Worm (Caenorhabditis elegans) whole organism, young adult: ENCODE measurements around the gene Y7A9D.1.

Experiments
- B0336.3 ChIP-seq: fragments of 200-800 bp; sonication (Bioruptor generic); IDR thresholded peaks from 2 replicates; pipeline ENCODE4 v1.3.6; 2022; ENCODE audit warnings: missing genetic modification characterization, missing compliant biosample characterization
- C06A6.2 ChIP-seq: fragments of 200-800 bp; sonication (Bioruptor generic); conservative IDR thresholded peaks from 2 replicates; pipeline ENCODE4 v1.3.6; 2022; ENCODE audit warnings: missing genetic modification characterization, missing compliant biosample characterization
- F37B4.10 ChIP-seq: fragments of 200-800 bp; sonication (Bioruptor generic); IDR thresholded peaks from 2 replicates; pipeline ENCODE4 v1.3.6; 2022; ENCODE audit warnings: missing genetic modification characterization, missing compliant biosample characterization
- F52B5.7 ChIP-seq: sonication (generic microtip); optimal IDR thresholded peaks from 2 replicates; lab custom pipeline; 2016; ENCODE audit warnings: mild to moderate bottlenecking, missing genetic modification characterization, missing compliant biosample characterization
- F57A8.1 ChIP-seq: fragments of 200-800 bp; sonication (Bioruptor generic); optimal IDR thresholded peaks from 2 replicates; lab custom pipeline; 2018; ENCODE audit warnings: mild to moderate bottlenecking, missing genetic modification characterization, moderate library complexity, missing compliant biosample characterization
- Y56A3A.18 ChIP-seq: fragments of 200-800 bp; sonication (Bioruptor generic); IDR thresholded peaks from 2 replicates; pipeline ENCODE4 v1.3.6; 2022; ENCODE audit warnings: missing genetic modification reagents, missing genetic modification characterization, missing compliant biosample characterization
- Y67H2A.10 ChIP-seq: fragments of 200-800 bp; sonication (Bioruptor generic); conservative IDR thresholded peaks from 2 replicates; pipeline ENCODE4 v1.3.6; 2022; ENCODE audit warnings: missing genetic modification reagents, missing genetic modification characterization, missing compliant biosample characterization
- Y79H2A.3 ChIP-seq: fragments of 200-800 bp; sonication (Bioruptor generic); conservative IDR thresholded peaks from 2 replicates; pipeline ENCODE4 v1.3.6; 2022; ENCODE audit warnings: missing genetic modification reagents, missing genetic modification characterization, missing compliant biosample characterization
- ZK185.1 ChIP-seq: sonication (generic microtip); optimal IDR thresholded peaks from 2 replicates; lab custom pipeline; 2016; ENCODE audit warnings: mild to moderate bottlenecking, missing genetic modification characterization, missing compliant biosample characterization; ENCODE audit not compliant: poor library complexity, severe bottlenecking
- attf-3 ChIP-seq: fragments of 200-800 bp; sonication (Bioruptor generic); conservative IDR thresholded peaks from 2 replicates; pipeline ENCODE4 v1.3.6; 2022; ENCODE audit warnings: missing genetic modification reagents, missing genetic modification characterization, missing compliant biosample characterization
- attf-5 ChIP-seq: fragments of 200-800 bp; sonication (Bioruptor generic); optimal IDR thresholded peaks from 2 replicates; lab custom pipeline; 2018; ENCODE audit warnings: mild to moderate bottlenecking, missing genetic modification characterization, missing compliant biosample characterization
- bed-1 ChIP-seq: fragments of 200-800 bp; sonication (Bioruptor generic); IDR thresholded peaks from 2 replicates; pipeline ENCODE4 v1.3.6; 2022; ENCODE audit warnings: missing genetic modification reagents, missing genetic modification characterization, missing compliant biosample characterization
- cebp-2 ChIP-seq: fragments of 200-800 bp; sonication (Bioruptor generic); IDR thresholded peaks from 2 replicates; pipeline ENCODE4 v1.3.6; 2022; ENCODE audit warnings: missing genetic modification characterization, missing compliant biosample characterization
- ceh-100 ChIP-seq: fragments of 200-800 bp; sonication (Bioruptor generic); IDR thresholded peaks from 2 replicates; pipeline ENCODE4 v1.3.6; 2022; ENCODE audit warnings: missing genetic modification reagents, missing genetic modification characterization, missing compliant biosample characterization
- ceh-27 ChIP-seq: fragments of 200-800 bp; sonication (Bioruptor generic); optimal IDR thresholded peaks from 2 replicates; lab custom pipeline; 2018; ENCODE audit warnings: mild to moderate bottlenecking, missing genetic modification characterization, moderate library complexity, missing compliant biosample characterization
- ceh-40 ChIP-seq: fragments of 200-800 bp; sonication (Bioruptor generic); IDR thresholded peaks from 2 replicates; pipeline ENCODE4 v1.3.6; 2022; ENCODE audit warnings: missing genetic modification characterization, missing compliant biosample characterization
- dox-1 ChIP-seq: fragments of 200-800 bp; sonication (Bioruptor generic); IDR thresholded peaks from 2 replicates; pipeline ENCODE4 v1.3.6; 2022; ENCODE audit warnings: missing genetic modification reagents, missing genetic modification characterization, missing compliant biosample characterization
- efl-1 ChIP-seq: fragments of 150-350 bp; optimal IDR thresholded peaks from 2 replicates; lab custom pipeline; 2014; ENCODE audit warnings: missing biosample characterization, missing genetic modification reagents, missing genetic modification characterization
- egl-18 ChIP-seq: fragments of 200-800 bp; sonication (Bioruptor generic); IDR thresholded peaks from 2 replicates; pipeline ENCODE4 v1.3.6; 2022; ENCODE audit warnings: missing genetic modification reagents, missing genetic modification characterization, missing compliant biosample characterization
- egl-44 ChIP-seq: fragments of 200-800 bp; sonication (Bioruptor generic); IDR thresholded peaks from 2 replicates; pipeline ENCODE4 v1.3.6; 2022; ENCODE audit warnings: missing genetic modification reagents, missing genetic modification characterization, missing compliant biosample characterization
- ekl-4 ChIP-seq: fragments of 200-800 bp; sonication (Bioruptor generic); IDR thresholded peaks from 2 replicates; pipeline ENCODE4 v1.3.6; 2022; ENCODE audit warnings: missing genetic modification reagents, missing genetic modification characterization, missing compliant biosample characterization
- gei-17 ChIP-seq: fragments of 200-800 bp; sonication (Bioruptor generic); optimal IDR thresholded peaks from 2 replicates; lab custom pipeline; 2018; ENCODE audit warnings: mild to moderate bottlenecking, missing genetic modification characterization, missing compliant biosample characterization
- him-1 ChIP-seq: sonication (generic microtip); optimal IDR thresholded peaks from 2 replicates; lab custom pipeline; 2016; ENCODE audit warnings: missing genotype, missing genetic modification reagents, missing genetic modification characterization, missing compliant biosample characterization
- hlh-26 ChIP-seq: fragments of 200-800 bp; sonication (Bioruptor generic); conservative IDR thresholded peaks from 2 replicates; pipeline ENCODE4 v1.3.6; 2022; ENCODE audit warnings: missing genetic modification reagents, missing genetic modification characterization, missing compliant biosample characterization
- hmg-1.2 ChIP-seq: fragments of 200-800 bp; sonication (Bioruptor generic); IDR thresholded peaks from 2 replicates; pipeline ENCODE4 v1.3.6; 2022; ENCODE audit warnings: missing genetic modification reagents, missing genetic modification characterization, missing compliant biosample characterization
- lin-26 ChIP-seq: fragments of 200-800 bp; sonication (Bioruptor generic); IDR thresholded peaks from 2 replicates; pipeline ENCODE4 v1.3.6; 2022; ENCODE audit warnings: missing genetic modification reagents, missing genetic modification characterization, missing compliant biosample characterization
- lin-40 ChIP-seq: sonication (generic microtip); optimal IDR thresholded peaks from 2 replicates; lab custom pipeline; 2016; ENCODE audit warnings: missing genetic modification characterization, mild to moderate bottlenecking, missing compliant biosample characterization, missing genotype, missing genetic modification reagents
- lir-1 ChIP-seq: fragments of 200-800 bp; sonication (Bioruptor generic); conservative IDR thresholded peaks from 2 replicates; pipeline ENCODE4 v1.3.6; 2022; ENCODE audit warnings: missing genetic modification reagents, missing genetic modification characterization, missing compliant biosample characterization
- lsy-27 ChIP-seq: sonication (generic microtip); optimal IDR thresholded peaks from 2 replicates; lab custom pipeline; 2017; ENCODE audit warnings: missing genetic modification characterization, mild to moderate bottlenecking, missing compliant biosample characterization, antibody characterized with exemption, missing genotype, borderline replicate concordance; ENCODE audit not compliant: insufficient read depth
- madf-10 ChIP-seq: sonication (generic microtip); optimal IDR thresholded peaks from 2 replicates; lab custom pipeline; 2016; ENCODE audit warnings: mild to moderate bottlenecking, missing genetic modification characterization, missing compliant biosample characterization
- mel-28 ChIP-seq: sonication (generic microtip); optimal IDR thresholded peaks from 2 replicates; lab custom pipeline; 2016; ENCODE audit warnings: borderline replicate concordance, mild to moderate bottlenecking, missing genetic modification characterization, missing compliant biosample characterization
- mes-4 ChIP-seq: sonication (generic microtip); optimal IDR thresholded peaks from 2 replicates; lab custom pipeline; 2016; ENCODE audit warnings: missing genotype, missing genetic modification characterization, missing compliant biosample characterization
- nfya-1 ChIP-seq: sonication (generic microtip); optimal IDR thresholded peaks from 2 replicates; lab custom pipeline; 2017; ENCODE audit warnings: antibody characterized with exemption, missing compliant biosample characterization, missing genetic modification characterization, borderline replicate concordance; ENCODE audit not compliant: insufficient read depth
- nhr-27 ChIP-seq: fragments of 200-800 bp; sonication (Bioruptor generic); optimal IDR thresholded peaks from 2 replicates; lab custom pipeline; 2018; ENCODE audit warnings: mild to moderate bottlenecking, missing genetic modification characterization, moderate library complexity, missing compliant biosample characterization
- nhr-90 ChIP-seq: sonication (generic microtip); optimal IDR thresholded peaks from 2 replicates; lab custom pipeline; 2016; ENCODE audit warnings: missing genotype, mild to moderate bottlenecking, missing genetic modification characterization, missing compliant biosample characterization
- pha-4 ChIP-seq: fragments of 150-350 bp; sonication (generic microtip); optimal IDR thresholded peaks from 2 replicates; lab custom pipeline; 2014; ENCODE audit warnings: missing biosample characterization, missing genetic modification reagents, missing genetic modification characterization
- repo-1 ChIP-seq: sonication (generic microtip); optimal IDR thresholded peaks from 2 replicates; lab custom pipeline; 2017; ENCODE audit warnings: mild to moderate bottlenecking, missing genetic modification characterization, missing compliant biosample characterization
- snpc-1.1 ChIP-seq: sonication (generic microtip); optimal IDR thresholded peaks from 2 replicates; lab custom pipeline; 2017; ENCODE audit warnings: missing genetic modification characterization, mild to moderate bottlenecking, missing compliant biosample characterization, antibody characterized with exemption, moderate library complexity, missing genotype, missing genetic modification reagents; ENCODE audit not compliant: insufficient read depth
- somi-1 ChIP-seq: fragments of 200-800 bp; sonication (Bioruptor generic); optimal IDR thresholded peaks from 2 replicates; lab custom pipeline; 2018; ENCODE audit warnings: mild to moderate bottlenecking, missing genetic modification characterization, missing compliant biosample characterization
- unc-130 ChIP-seq: sonication (generic microtip); optimal IDR thresholded peaks from 2 replicates; lab custom pipeline; 2016; ENCODE audit warnings: missing genetic modification reagents, missing genetic modification characterization, missing compliant biosample characterization
- ztf-18 ChIP-seq: sonication (generic microtip); optimal IDR thresholded peaks from 2 replicates; lab custom pipeline; 2016; ENCODE audit warnings: missing genotype, mild to moderate bottlenecking, missing genetic modification characterization, missing compliant biosample characterization
- ztf-22 ChIP-seq: fragments of 200-800 bp; sonication (Bioruptor generic); optimal IDR thresholded peaks from 2 replicates; lab custom pipeline; 2018; ENCODE audit warnings: mild to moderate bottlenecking, missing genetic modification characterization, moderate library complexity, missing compliant biosample characterization
- ztf-25 ChIP-seq: fragments of 200-800 bp; sonication (Bioruptor generic); IDR thresholded peaks from 2 replicates; pipeline ENCODE4 v1.3.6; 2022; ENCODE audit warnings: missing genetic modification reagents, missing genetic modification characterization, missing compliant biosample characterization
- ztf-3 ChIP-seq: fragments of 200-800 bp; sonication (Bioruptor generic); optimal IDR thresholded peaks from 2 replicates; lab custom pipeline; 2018; ENCODE audit warnings: mild to moderate bottlenecking, missing genetic modification characterization, missing compliant biosample characterization
- ztf-6 ChIP-seq: fragments of 200-800 bp; sonication (Bioruptor generic); IDR thresholded peaks from 2 replicates; pipeline ENCODE4 v1.3.6; 2022; ENCODE audit warnings: missing genetic modification reagents, missing genetic modification characterization, missing compliant biosample characterization

Y7A9D.1 gene

DNA sequence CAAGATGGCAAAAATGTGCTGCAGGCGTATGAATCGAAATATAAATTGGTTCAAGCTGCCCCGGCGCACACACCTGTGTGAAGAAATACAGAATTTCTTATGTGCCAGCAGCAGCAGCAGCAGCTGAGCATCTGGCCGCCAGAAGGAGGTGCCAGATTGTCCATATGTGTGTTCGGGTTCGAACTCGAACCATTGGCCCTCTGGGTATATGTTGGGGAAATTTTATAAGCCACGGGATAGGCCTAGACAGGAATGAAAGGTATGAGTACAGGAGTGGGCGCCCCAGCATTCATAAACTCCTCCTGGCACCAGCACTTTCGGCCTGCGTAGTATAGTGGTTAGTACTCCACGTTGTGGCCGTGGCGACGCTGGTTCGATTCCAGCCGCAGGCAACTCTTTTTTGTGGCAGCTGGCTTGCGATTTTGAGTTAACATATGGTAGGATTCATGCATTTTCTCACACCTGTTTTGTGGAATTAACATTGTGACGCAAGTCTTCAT is 6.2 kb upstream of the Y7A9D.1 start (continued):
- TF ChIP-seq lsy-27 (tag; lab: Kevin White, UChicago) (peak; percentile 18), F37B4.10 (GFP tag; lab: Robert Waterston, UW) (no peak), pha-4 (tag; lab: Kevin White, UChicago) (no peak), ZK185.1 (tag; lab: Kevin White, UChicago) (peak; percentile 58), F52B5.7 (tag; lab: Kevin White, UChicago) (no peak), lin-26 (GFP tag; lab: Robert Waterston, UW) (peak; percentile 71; the same call in 1 of the 2 replicates), Y67H2A.10 (no peak), ztf-18 (tag; lab: Kevin White, UChicago) (peak; percentile 68), dox-1 (GFP tag; lab: Robert Waterston, UW) (peak; percentile 80), egl-44 (GFP tag; lab: Robert Waterston, UW) (no peak), nhr-90 (tag; lab: Kevin White, UChicago) (peak; percentile 55), nhr-27 (no peak), snpc-1.1 (no peak), attf-3 (GFP tag; lab: Robert Waterston, UW) (no peak), hlh-26 (GFP tag; lab: Robert Waterston, UW) (no peak), lin-40 (tag; lab: Kevin White, UChicago) (peak; percentile 24), ztf-6 (GFP tag; lab: Robert Waterston, UW) (no peak), F57A8.1 (no peak), lir-1 (no peak), ceh-100 (no peak), egl-18 (GFP tag; lab: Robert Waterston, UW) (no peak), him-1 (tag; lab: Kevin White, UChicago) (peak; percentile 51), efl-1 (no peak), ztf-22 (GFP tag; lab: Kevin White, UChicago) (no peak), cebp-2 (GFP tag; lab: Robert Waterston, UW) (no peak), Y56A3A.18 (GFP tag; lab: Robert Waterston, UW) (no peak), ztf-3 (GFP tag; lab: Kevin White, UChicago) (no peak), somi-1 (GFP tag; lab: Kevin White, UChicago) (peak; percentile 1), hmg-1.2 (GFP tag; lab: Robert Waterston, UW) (peak; percentile 69), unc-130 (GFP tag; lab: Kevin White, UChicago) (no peak), bed-1 (GFP tag; lab: Robert Waterston, UW) (no peak), ztf-25 (0 out of 2 replicates have a peak, but pooled peaks have one; percentile 50), mes-4 (tag; lab: Kevin White, UChicago) (no peak), nfya-1 (no peak), attf-5 (GFP tag; lab: Kevin White, UChicago) (peak; percentile 57), mel-28 (tag; lab: Kevin White, UChicago) (no peak), ekl-4 (GFP tag; lab: Robert Waterston, UW) (no peak), B0336.3 (GFP tag; lab: Robert Waterston, UW) (no peak), gei-17 (GFP tag; lab: Kevin White, UChicago) (no peak), ceh-40 (GFP tag; lab: Robert Waterston, UW) (no peak), Y79H2A.3 (GFP tag; lab: Robert Waterston, UW) (no peak), repo-1 (no peak), ceh-27 (peak; percentile 4), C06A6.2 (GFP tag; lab: Robert Waterston, UW) (no peak), madf-10 (tag; lab: Kevin White, UChicago) (no peak)
